Comparison of ENCODE assay signal across 5 fruit fly cellular contexts in genomic region chr3L:20140589-20141207, dm6.
A peak's percentile ranks its signal among the peaks of the same experiment; 100 is the strongest.
TF ChIP-seq lines count a peak whose summit lies in the region.

TSS of gene CG7328 (minus strand) at chr3L:20140607.

- no peak for TF ChIP-seq CTCF in whole organism, embryonic (GFP tag; optimal IDR thresholded peaks at IDR 0.05; lab: Kevin White, UChicago)

TF ChIP-seq in whole organism, adult, 20 proteins besides CTCF, POLR2A, EP300 and RAD21 (continues in another document):
- TF ChIP-seq cnc (optimal IDR thresholded peaks at IDR 0.05; lab: Kevin White, UChicago) (no peak), kay (GFP tag; lab: Kevin White, UChicago; ENCODE audit: borderline replicate concordance) (peak; percentile 83), ovo (GFP tag; optimal IDR thresholded peaks at IDR 0.05; lab: Kevin White, UChicago) (peak; percentile 78), pad (GFP tag; optimal IDR thresholded peaks at IDR 0.05; lab: Kevin White, UChicago) (peak; percentile 70), Hr96 (GFP tag; optimal IDR thresholded peaks at IDR 0.05; lab: Kevin White, UChicago) (peak; percentile 91), CG7045 (GFP tag; optimal IDR thresholded peaks at IDR 0.05; lab: Kevin White, UChicago) (peak; percentile 83), CG7101 (tag; optimal IDR thresholded peaks at IDR 0.05; lab: Kevin White, UChicago) (peak; percentile 91), cic (GFP tag; optimal IDR thresholded peaks at IDR 0.05; lab: Kevin White, UChicago) (peak; percentile 58), toe (GFP tag; optimal IDR thresholded peaks at IDR 0.05; lab: Kevin White, UChicago) (peak; percentile 95), Clk (GFP tag; optimal IDR thresholded peaks at IDR 0.05; lab: Kevin White, UChicago) (peak; percentile 52), bab1 (GFP tag; optimal IDR thresholded peaks at IDR 0.05; lab: Kevin White, UChicago) (peak; percentile 52), CG33017 (tag; optimal IDR thresholded peaks at IDR 0.05; lab: Kevin White, UChicago) (peak; percentile 92), Crg-1 (GFP tag; optimal IDR thresholded peaks at IDR 0.05; lab: Kevin White, UChicago) (peak; percentile 82), Mnt (GFP tag; optimal IDR thresholded peaks at IDR 0.05; lab: Kevin White, UChicago) (peak; percentile 74), CG14711 (tag; optimal IDR thresholded peaks at IDR 0.05; lab: Kevin White, UChicago) (peak; percentile 82), CG1620 (GFP tag; optimal IDR thresholded peaks at IDR 0.05; lab: Kevin White, UChicago) (peak; percentile 85), CG12768 (GFP tag; optimal IDR thresholded peaks at IDR 0.05; lab: Kevin White, UChicago) (peak; percentile 71), CG5204 (GFP tag; optimal IDR thresholded peaks at IDR 0.05; lab: Kevin White, UChicago) (peak; percentile 93)

TF ChIP-seq in whole organism, embryonic, 481 proteins besides CTCF, POLR2A, EP300 and RAD21 (continues in another document):
- no peak for TF ChIP-seq CG14860 (GFP tag; IDR thresholded peaks at IDR 0.05; lab: Robert Waterston, UW; ENCODE audit: partially characterized antibody)
- no peak for TF ChIP-seq B-H2 (GFP tag; optimal IDR thresholded peaks at IDR 0.05; lab: Kevin White, UChicago)
- no peak for TF ChIP-seq CG6765 (GFP tag; optimal IDR thresholded peaks at IDR 0.05; lab: Kevin White, UChicago)
- TF ChIP-seq seq (GFP tag; IDR thresholded peaks at IDR 0.05; lab: Robert Waterston, UW): peak; percentile 61
- peak; percentile 59 for TF ChIP-seq CG9817 (tag; optimal IDR thresholded peaks at IDR 0.05; lab: Kevin White, UChicago)
- no peak for TF ChIP-seq CG9876 (GFP tag; optimal IDR thresholded peaks at IDR 0.05; lab: Kevin White, UChicago)
- no peak for TF ChIP-seq CG10147 (GFP tag; optimal IDR thresholded peaks at IDR 0.05; lab: Kevin White, UChicago)
- peak; percentile 71 for TF ChIP-seq slbo (GFP tag; IDR thresholded peaks at IDR 0.05; lab: Robert Waterston, UW)
- TF ChIP-seq Kr (GFP tag; optimal IDR thresholded peaks at IDR 0.05; lab: Kevin White, UChicago): no peak
- peak; percentile 28 for TF ChIP-seq CG6689 (GFP tag; IDR thresholded peaks at IDR 0.05; lab: Robert Waterston, UW)
- TF ChIP-seq Optix (GFP tag; IDR thresholded peaks at IDR 0.05; lab: Robert Waterston, UW): no peak
- TF ChIP-seq CG18476 (GFP tag; optimal IDR thresholded peaks at IDR 0.05; lab: Kevin White, UChicago): peak; percentile 12
- no peak for TF ChIP-seq CG18011 (GFP tag; optimal IDR thresholded peaks at IDR 0.05; lab: Kevin White, UChicago)
- peak; percentile 85 for TF ChIP-seq CG2120 (GFP tag; optimal IDR thresholded peaks at IDR 0.05; lab: Kevin White, UChicago)
- peak; percentile 41 for TF ChIP-seq bab2 (GFP tag; optimal IDR thresholded peaks at IDR 0.05; lab: Kevin White, UChicago)
- peak; percentile 39 for TF ChIP-seq HLH54F (GFP tag; optimal IDR thresholded peaks at IDR 0.05; lab: Kevin White, UChicago)
- 0 out of 3 replicates have a peak, but pooled peaks have one; percentile 14 for TF ChIP-seq C15 (GFP tag; IDR thresholded peaks at IDR 0.05; lab: Robert Waterston, UW)
- no peak for TF ChIP-seq inv (GFP tag; IDR thresholded peaks at IDR 0.05; lab: Robert Waterston, UW; ENCODE audit: partially characterized antibody)
- peak; percentile 95 for TF ChIP-seq sens (GFP tag; lab: Kevin White, UChicago)

TF ChIP-seq in whole organism, prepupa, 60 proteins besides CTCF, POLR2A, EP300 and RAD21 (continues in another document):
- TF ChIP-seq CG6792 (GFP tag; optimal IDR thresholded peaks at IDR 0.05; lab: Kevin White, UChicago): no peak
- TF ChIP-seq CG31627 (GFP tag; optimal IDR thresholded peaks at IDR 0.05; lab: Kevin White, UChicago): peak; percentile 71
- TF ChIP-seq CG8632 (GFP tag; optimal IDR thresholded peaks at IDR 0.05; lab: Kevin White, UChicago): peak; percentile 61
- TF ChIP-seq Ets21C (GFP tag; optimal IDR thresholded peaks at IDR 0.05; lab: Kevin White, UChicago): peak; percentile 54
- peak; percentile 17 for TF ChIP-seq CG16779 (tag; optimal IDR thresholded peaks at IDR 0.05; lab: Kevin White, UChicago)
- TF ChIP-seq fd59A (GFP tag; optimal IDR thresholded peaks at IDR 0.05; lab: Kevin White, UChicago): no peak
- peak; percentile 81 for TF ChIP-seq CG8119 (GFP tag; IDR thresholded peaks at IDR 0.05; lab: Robert Waterston, UW)
- no peak for TF ChIP-seq OdsH (GFP tag; optimal IDR thresholded peaks at IDR 0.05; lab: Kevin White, UChicago)
- TF ChIP-seq Hr4 (GFP tag; optimal IDR thresholded peaks at IDR 0.05; lab: Kevin White, UChicago): peak; percentile 78
- peak; percentile 90 for TF ChIP-seq svp (GFP tag; lab: Kevin White, UChicago)
- peak; percentile 16 for TF ChIP-seq net (GFP tag; optimal IDR thresholded peaks at IDR 0.05; lab: Kevin White, UChicago)
- no peak for TF ChIP-seq Eip75B (GFP tag; optimal IDR thresholded peaks at IDR 0.05; lab: Kevin White, UChicago)
- TF ChIP-seq dsx (GFP tag; optimal IDR thresholded peaks at IDR 0.05; lab: Kevin White, UChicago; ENCODE audit: poor library complexity, severe bottlenecking): peak; percentile 98
- TF ChIP-seq CG32006 (GFP tag; optimal IDR thresholded peaks at IDR 0.05; lab: Kevin White, UChicago): peak; percentile 75
- peak; percentile 74 for TF ChIP-seq Hr39 (GFP tag; optimal IDR thresholded peaks at IDR 0.05; lab: Kevin White, UChicago)
- TF ChIP-seq Smox (GFP tag; optimal IDR thresholded peaks at IDR 0.05; lab: Kevin White, UChicago): peak; percentile 76
- TF ChIP-seq CG6163 (GFP tag; IDR thresholded peaks at IDR 0.05; lab: Robert Waterston, UW): 0 out of 3 replicates have a peak, but pooled peaks have one; percentile 45
- TF ChIP-seq CG15336 (GFP tag; IDR thresholded peaks at IDR 0.05; lab: Robert Waterston, UW): peak; percentile 84
- TF ChIP-seq spab (GFP tag; optimal IDR thresholded peaks at IDR 0.05; lab: Kevin White, UChicago): no peak

TF ChIP-seq in whole organism, pupa, 21 proteins besides CTCF, POLR2A, EP300 and RAD21:
- TF ChIP-seq gl (tag; optimal IDR thresholded peaks at IDR 0.05; lab: Kevin White, UChicago) (no peak), CG8301 (tag; optimal IDR thresholded peaks at IDR 0.05; lab: Kevin White, UChicago) (no peak), CG32121 (GFP tag; IDR thresholded peaks at IDR 0.05; lab: Robert Waterston, UW) (0 out of 2 replicates have a peak, but pooled peaks have one; percentile 31)

TF ChIP-seq in whole organism, wandering third instar larva, 38 proteins besides CTCF, POLR2A, EP300 and RAD21 (continues in another document):
- TF ChIP-seq tai (GFP tag; optimal IDR thresholded peaks at IDR 0.05; lab: Kevin White, UChicago) (no peak), OdsH (GFP tag; optimal IDR thresholded peaks at IDR 0.05; lab: Kevin White, UChicago) (peak; percentile 84), h (GFP tag; optimal IDR thresholded peaks at IDR 0.05; lab: Kevin White, UChicago) (peak; percentile 84), Mio (GFP tag; optimal IDR thresholded peaks at IDR 0.05; lab: Kevin White, UChicago) (no peak), HLH106 (tag; optimal IDR thresholded peaks at IDR 0.05; lab: Kevin White, UChicago) (peak; percentile 83), dmrt93B (GFP tag; optimal IDR thresholded peaks at IDR 0.05; lab: Kevin White, UChicago) (peak; percentile 49), Dif (GFP tag; optimal IDR thresholded peaks at IDR 0.05; lab: Kevin White, UChicago; ENCODE audit: partially characterized antibody) (no peak), Dfd (GFP tag; optimal IDR thresholded peaks at IDR 0.05; lab: Kevin White, UChicago) (no peak), CG9705 (GFP tag; optimal IDR thresholded peaks at IDR 0.05; lab: Kevin White, UChicago) (no peak), GATAd (GFP tag; optimal IDR thresholded peaks at IDR 0.05; lab: Kevin White, UChicago) (peak; percentile 6), sv (GFP tag; optimal IDR thresholded peaks at IDR 0.05; lab: Kevin White, UChicago) (peak; percentile 25), dsf (GFP tag; optimal IDR thresholded peaks at IDR 0.05; lab: Kevin White, UChicago; ENCODE audit: borderline replicate concordance) (no peak), Hr78 (GFP tag; optimal IDR thresholded peaks at IDR 0.05; lab: Kevin White, UChicago) (no peak), sage (GFP tag; optimal IDR thresholded peaks at IDR 0.05; lab: Kevin White, UChicago) (no peak), Abd-B (GFP tag; optimal IDR thresholded peaks at IDR 0.05; lab: Kevin White, UChicago) (no peak), N (GFP tag; optimal IDR thresholded peaks at IDR 0.05; lab: Kevin White, UChicago) (no peak), Myc (optimal IDR thresholded peaks at IDR 0.05; lab: Kevin White, UChicago) (no peak), dl (GFP tag; optimal IDR thresholded peaks at IDR 0.05; lab: Kevin White, UChicago; ENCODE audit: insufficient read depth in 1 of 2, partially characterized antibody in 2 of 2) (no peak), CrebA (GFP tag; optimal IDR thresholded peaks at IDR 0.05; lab: Kevin White, UChicago; ENCODE audit: borderline replicate concordance) (no peak), Jra (GFP tag; optimal IDR thresholded peaks at IDR 0.05; lab: Kevin White, UChicago) (no peak), lola (GFP tag; optimal IDR thresholded peaks at IDR 0.05; lab: Kevin White, UChicago) (no peak), Sp1 (GFP tag; optimal IDR thresholded peaks at IDR 0.05; lab: Kevin White, UChicago) (peak; percentile 82), rgr (GFP tag; optimal IDR thresholded peaks at IDR 0.05; lab: Kevin White, UChicago) (peak; percentile 84), pan (optimal IDR thresholded peaks at IDR 0.05; lab: Kevin White, UChicago) (no peak), br (GFP tag; optimal IDR thresholded peaks at IDR 0.05; lab: Kevin White, UChicago) (peak; percentile 71), fru (GFP tag; optimal IDR thresholded peaks at IDR 0.05; lab: Kevin White, UChicago) (peak; percentile 69), CG32264 (GFP tag; optimal IDR thresholded peaks at IDR 0.05; lab: Kevin White, UChicago) (no peak), psq (GFP tag; optimal IDR thresholded peaks at IDR 0.05; lab: Kevin White, UChicago) (peak; percentile 65), Vsx2 (GFP tag; optimal IDR thresholded peaks at IDR 0.05; lab: Kevin White, UChicago; ENCODE audit: partially characterized antibody) (no peak), ey (GFP tag; optimal IDR thresholded peaks at IDR 0.05; lab: Kevin White, UChicago) (peak; percentile 80), Hnf4 (GFP tag; optimal IDR thresholded peaks at IDR 0.05; lab: Kevin White, UChicago) (no peak), brk (GFP tag; optimal IDR thresholded peaks at IDR 0.05; lab: Kevin White, UChicago) (no peak), foxo (GFP tag; optimal IDR thresholded peaks at IDR 0.05; lab: Kevin White, UChicago) (no peak), woc (GFP tag; optimal IDR thresholded peaks at IDR 0.05; lab: Kevin White, UChicago) (peak; percentile 77), usp (GFP tag; optimal IDR thresholded peaks at IDR 0.05; lab: Kevin White, UChicago) (no peak), Rel (GFP tag; optimal IDR thresholded peaks at IDR 0.05; lab: Kevin White, UChicago) (no peak), Rel (tag; optimal IDR thresholded peaks at IDR 0.05; lab: Kevin White, UChicago) (no peak), Hr83 (GFP tag; optimal IDR thresholded peaks at IDR 0.05; lab: Kevin White, UChicago; ENCODE audit: poor library complexity, severe bottlenecking) (no peak)
